Worm (Caenorhabditis elegans) whole organism, L3 larva: ENCODE data around the gene Y50D4B.4.

Source experiments
- R02D3.7 ChIP-seq: fragments of 150-350 bp; optimal IDR thresholded peaks from 2 replicates; lab custom pipeline; 2014; ENCODE audit warnings: missing biosample characterization, missing genetic modification characterization
- ZK546.5 ChIP-seq: sonication (generic microtip); optimal IDR thresholded peaks from 2 replicates; lab custom pipeline; 2017; ENCODE audit warnings: missing biosample characterization, missing genetic modification characterization
- aly-2 ChIP-seq: fragments of 150-350 bp; optimal IDR thresholded peaks from 2 replicates; lab custom pipeline; 2014; ENCODE audit warnings: missing biosample characterization, missing genetic modification characterization
- ama-1 ChIP-seq: fragments of 150-350 bp; optimal IDR thresholded peaks from 2 replicates; lab custom pipeline; 2018
- ceh-9 ChIP-seq: sonication (generic microtip); optimal IDR thresholded peaks from 2 replicates; lab custom pipeline; 2018; ENCODE audit warnings: missing biosample characterization, missing genetic modification characterization
- daf-12 ChIP-seq: fragments of 150-350 bp; optimal IDR thresholded peaks from 2 replicates; lab custom pipeline; 2014; ENCODE audit warnings: missing biosample characterization, missing genetic modification reagents, missing genetic modification characterization
- egl-5 ChIP-seq: fragments of 150-350 bp; optimal IDR thresholded peaks from 2 replicates; lab custom pipeline; 2017; ENCODE audit warnings: missing biosample characterization, missing genetic modification reagents, missing genetic modification characterization, inconsistent platforms
- elt-1 ChIP-seq: fragments of 150-350 bp; optimal IDR thresholded peaks from 2 replicates; lab custom pipeline; 2014; ENCODE audit warnings: missing biosample characterization, missing genetic modification characterization
- elt-2 ChIP-seq: sonication (generic microtip); optimal IDR thresholded peaks from 2 replicates; lab custom pipeline; 2016; ENCODE audit warnings: missing genetic modification reagents, mild to moderate bottlenecking, missing genetic modification characterization, missing compliant biosample characterization
- elt-3 ChIP-seq, 3 experiments: fragments of 150-350 bp in 1 of 3; sonication (generic microtip) in 2 of 3; optimal IDR thresholded peaks; 2 replicates in 2 of 3; 4 replicates in 1 of 3; lab custom pipeline; 2014 to 2017; ENCODE audit warnings: missing biosample characterization in 3 of 3, missing genetic modification characterization in 3 of 3
- eor-1 ChIP-seq, 2 experiments: fragments of 150-350 bp; optimal IDR thresholded peaks; 2 replicates each; lab custom pipeline; 2014 to 2018; ENCODE audit warnings: missing biosample characterization in 2 of 2, missing genetic modification characterization in 2 of 2
- fkh-10 ChIP-seq: sonication (generic microtip); optimal IDR thresholded peaks from 2 replicates; lab custom pipeline; 2017; ENCODE audit warnings: missing biosample characterization, missing genetic modification reagents, missing genetic modification characterization
- lin-15B ChIP-seq: fragments of 150-350 bp; optimal IDR thresholded peaks from 2 replicates; lab custom pipeline; 2014; ENCODE audit warnings: missing biosample characterization, missing genetic modification characterization
- lin-39 ChIP-seq: fragments of 150-350 bp; optimal IDR thresholded peaks from 2 replicates; lab custom pipeline; 2018; ENCODE audit warnings: missing biosample characterization, missing genetic modification reagents, missing genetic modification characterization
- lsy-12 ChIP-seq: sonication (generic microtip); optimal IDR thresholded peaks from 2 replicates; lab custom pipeline; 2016; ENCODE audit warnings: mild to moderate bottlenecking, missing genetic modification characterization, missing compliant biosample characterization
- mdl-1 ChIP-seq: fragments of 150-350 bp; optimal IDR thresholded peaks from 2 replicates; lab custom pipeline; 2014; ENCODE audit warnings: missing biosample characterization, missing genetic modification characterization
- mml-1 ChIP-seq: fragments of 150-350 bp; sonication (generic microtip); optimal IDR thresholded peaks from 3 replicates; lab custom pipeline; 2014; ENCODE audit warnings: missing biosample characterization, missing genetic modification characterization
- nfya-1 ChIP-seq: sonication (generic microtip); optimal IDR thresholded peaks from 2 replicates; lab custom pipeline; 2017; ENCODE audit warnings: missing genetic modification characterization, mild to moderate bottlenecking, missing compliant biosample characterization, antibody characterized with exemption, moderate library complexity; ENCODE audit not compliant: insufficient read depth
- nhr-11 ChIP-seq: fragments of 150-350 bp; optimal IDR thresholded peaks from 2 replicates; lab custom pipeline; 2014; ENCODE audit warnings: missing biosample characterization, missing genetic modification characterization
- nhr-23 ChIP-seq: fragments of 150-350 bp; optimal IDR thresholded peaks from 2 replicates; lab custom pipeline; 2014; ENCODE audit warnings: missing biosample characterization, missing genetic modification reagents, missing genetic modification characterization
- nhr-237 ChIP-seq: fragments of 150-350 bp; optimal IDR thresholded peaks from 2 replicates; lab custom pipeline; 2014; ENCODE audit warnings: missing biosample characterization, missing genetic modification characterization
- nhr-28 ChIP-seq: fragments of 150-350 bp; optimal IDR thresholded peaks from 2 replicates; lab custom pipeline; 2014; ENCODE audit warnings: missing biosample characterization, missing genetic modification characterization
- nhr-67 ChIP-seq: fragments of 150-350 bp; optimal IDR thresholded peaks from 2 replicates; lab custom pipeline; 2014; ENCODE audit warnings: missing biosample characterization, missing genetic modification characterization
- nhr-76 ChIP-seq: fragments of 150-350 bp; sonication (generic microtip); optimal IDR thresholded peaks from 5 replicates; lab custom pipeline; 2014; ENCODE audit warnings: missing biosample characterization, missing genetic modification characterization
- pqm-1 ChIP-seq: fragments of 150-350 bp; optimal IDR thresholded peaks from 2 replicates; lab custom pipeline; 2017; ENCODE audit warnings: missing biosample characterization, missing genetic modification characterization, inconsistent platforms
- sea-2 ChIP-seq: fragments of 150-350 bp; sonication (generic microtip); optimal IDR thresholded peaks from 4 replicates; lab custom pipeline; 2014; ENCODE audit warnings: missing biosample characterization, missing genetic modification reagents, missing genetic modification characterization
- skn-1 ChIP-seq: fragments of 150-350 bp; optimal IDR thresholded peaks from 2 replicates; lab custom pipeline; 2014; ENCODE audit warnings: missing biosample characterization, missing genetic modification characterization
- snpc-4 ChIP-seq: fragments of 150-350 bp; optimal IDR thresholded peaks from 2 replicates; lab custom pipeline; 2014; ENCODE audit warnings: missing biosample characterization, missing genetic modification characterization
- tbx-2 ChIP-seq: sonication (generic microtip); optimal IDR thresholded peaks from 2 replicates; lab custom pipeline; 2016; ENCODE audit warnings: mild to moderate bottlenecking, missing genetic modification characterization, missing compliant biosample characterization
- unc-39 ChIP-seq: sonication (generic microtip); optimal IDR thresholded peaks from 4 replicates; lab custom pipeline; 2017; ENCODE audit warnings: missing biosample characterization, missing genetic modification characterization
- unc-62 ChIP-seq: fragments of 150-350 bp; sonication (generic microtip); optimal IDR thresholded peaks from 4 replicates; lab custom pipeline; 2014; ENCODE audit warnings: missing biosample characterization, missing genetic modification reagents, missing genetic modification characterization
- zag-1 ChIP-seq: fragments of 150-350 bp; optimal IDR thresholded peaks from 2 replicates; lab custom pipeline; 2014; ENCODE audit warnings: missing biosample characterization, missing genetic modification characterization
- ztf-4 ChIP-seq: fragments of 150-350 bp; optimal IDR thresholded peaks from 2 replicates; lab custom pipeline; 2014; ENCODE audit warnings: missing biosample characterization, missing genetic modification characterization

Gene Y50D4B.4

DNA sequence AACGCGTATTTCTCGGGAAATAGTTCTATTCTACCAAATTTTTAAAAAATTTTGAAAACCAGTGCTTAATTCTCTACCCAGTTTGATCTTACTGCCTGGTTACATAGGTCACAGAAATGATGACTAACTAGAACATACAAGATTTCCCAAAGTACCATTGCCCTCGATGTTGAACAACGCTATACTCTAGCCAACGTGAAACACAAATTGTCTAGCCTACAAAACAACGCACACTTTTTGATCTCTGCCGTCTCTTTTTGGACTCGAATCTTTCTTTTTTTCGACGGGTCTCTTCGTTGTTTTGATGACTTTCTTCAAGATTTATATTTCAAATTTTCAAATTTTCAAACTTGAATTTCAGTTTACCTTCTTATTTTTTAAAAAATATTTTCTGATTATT lies 7.8 kb downstream of the Y50D4B.4 start, which contains the start of gene Y50D4B.2:
TSS of gene Y50D4B.2 (plus strand) at position 301 of the 400 bp plus-strand sequence.
- TF ChIP-seq lsy-12, result no peak
- no peak for TF ChIP-seq lin-15B (tag; lab: Kevin White, UChicago)
- TF ChIP-seq ama-1 (lab: Kevin White, UChicago), result no peak
- TF ChIP-seq snpc-4 (tag; lab: Kevin White, UChicago), result no peak
- TF ChIP-seq ZK546.5 (tag; lab: Kevin White, UChicago), result no peak
- TF ChIP-seq unc-62 (GFP tag; lab: Kevin White, UChicago), result no peak
- no peak for TF ChIP-seq sea-2 (GFP tag; lab: Kevin White, UChicago)

DNA sequence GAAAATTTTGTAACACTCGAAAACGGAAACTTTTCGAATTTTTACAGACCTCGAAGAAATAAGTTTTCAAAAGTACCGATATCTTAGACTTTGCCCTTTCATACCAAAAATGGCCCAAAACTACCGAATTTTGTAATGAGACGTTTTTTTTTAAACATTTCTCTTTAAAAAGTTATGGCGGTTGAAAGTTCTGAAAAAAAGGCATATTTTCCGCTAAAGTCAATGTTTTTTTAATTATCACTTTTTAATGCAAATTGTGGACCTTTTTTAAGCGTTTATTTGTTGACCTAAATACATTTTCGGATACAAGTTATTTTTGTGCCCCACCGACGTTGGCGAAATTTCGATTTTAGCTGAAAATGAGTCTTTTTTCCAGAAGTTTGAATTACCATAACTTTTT lies 10.1 kb downstream of the Y50D4B.4 start:
- TF ChIP-seq sea-2 (GFP tag; lab: Kevin White, UChicago) (no peak), egl-5 (tag; lab: Kevin White, UChicago) (no peak), nhr-67 (tag; lab: Kevin White, UChicago) (no peak), ztf-4 (tag; lab: Kevin White, UChicago) (no peak), elt-3 (tag; optimal IDR thresholded peaks at IDR 0.05; lab: Kevin White, UChicago) (no peak), snpc-4 (tag; lab: Kevin White, UChicago) (no peak), mml-1 (tag; lab: Kevin White, UChicago) (no peak), nhr-11 (tag; lab: Kevin White, UChicago) (no peak), daf-12 (tag; lab: Kevin White, UChicago) (no peak), skn-1 (tag; lab: Kevin White, UChicago) (no peak), R02D3.7 (no peak)
- TF ChIP-seq, all 47 proteins: peak for 0

DNA sequence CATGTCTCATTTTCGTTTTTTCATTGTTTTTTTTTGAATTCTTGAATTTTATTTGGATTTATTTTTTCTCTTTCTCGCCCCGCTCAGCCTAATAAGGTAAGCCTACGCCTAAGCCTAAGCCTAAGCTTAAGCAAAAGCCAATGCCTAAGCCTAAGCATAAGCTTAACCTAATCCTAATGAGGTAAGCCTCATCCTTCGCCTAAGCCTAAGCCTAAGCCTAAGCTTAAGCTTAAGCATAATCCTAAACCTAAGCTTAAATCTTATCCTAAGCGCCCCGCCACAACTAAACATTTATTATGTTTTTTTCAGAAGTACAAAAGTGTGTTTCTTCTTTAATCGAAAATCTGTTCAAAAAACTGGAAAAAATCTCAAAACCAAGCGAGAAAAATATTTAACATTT lies 19.7 kb downstream of the Y50D4B.4 start:
- TF ChIP-seq pqm-1 (tag; lab: Kevin White, UChicago) (no peak), tbx-2 (no peak), elt-2 (tag; lab: Kevin White, UChicago) (no peak), snpc-4 (tag; lab: Kevin White, UChicago) (no peak), nhr-76 (no peak)
- TF ChIP-seq, all 47 proteins: peak for 0

DNA sequence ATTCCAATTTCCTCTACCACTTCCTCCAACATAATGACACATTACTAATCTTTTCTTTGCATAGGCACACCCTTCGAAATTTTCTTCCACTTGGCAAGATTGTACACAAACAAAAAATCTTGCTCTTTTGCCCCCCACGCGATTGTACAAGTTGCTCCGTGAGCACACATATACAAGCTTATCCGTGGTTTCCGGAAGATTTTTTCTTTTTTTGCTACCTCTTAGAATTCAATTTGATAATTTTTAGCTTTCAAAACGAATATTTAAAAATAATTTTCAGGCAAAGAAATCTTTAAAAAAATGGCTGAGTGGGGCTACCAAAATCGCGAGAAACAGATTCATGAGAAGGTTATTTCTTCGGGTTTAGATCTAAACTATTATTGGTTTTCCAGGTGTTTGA lies 20.2 kb downstream of the Y50D4B.4 start, which contains the start of gene Y50D4B.1:
TSS of gene Y50D4B.1 (plus strand) at position 301 of the 400 bp plus-strand sequence.
- no peak for TF ChIP-seq unc-62 (GFP tag; lab: Kevin White, UChicago)
- TF ChIP-seq nhr-28, result no peak
- no peak for TF ChIP-seq lsy-12
- no peak for TF ChIP-seq skn-1 (tag; lab: Kevin White, UChicago)
- no peak for TF ChIP-seq snpc-4 (tag; lab: Kevin White, UChicago)
- TF ChIP-seq eor-1 (tag; optimal IDR thresholded peaks at IDR 0.05; lab: Kevin White, UChicago), result no peak
- no peak for TF ChIP-seq unc-39 (tag; lab: Kevin White, UChicago)
- no peak for TF ChIP-seq pqm-1 (tag; lab: Kevin White, UChicago)
- no peak for TF ChIP-seq lin-39 (tag; lab: Kevin White, UChicago)
- no peak for TF ChIP-seq sea-2 (GFP tag; lab: Kevin White, UChicago)
- no peak for TF ChIP-seq nhr-67 (tag; lab: Kevin White, UChicago)
- TF ChIP-seq elt-1 (tag; lab: Kevin White, UChicago), result no peak
- no peak for TF ChIP-seq zag-1
- no peak for TF ChIP-seq ztf-4 (tag; lab: Kevin White, UChicago)
- TF ChIP-seq nhr-23 (tag; lab: Kevin White, UChicago), result no peak
- no peak for TF ChIP-seq aly-2 (tag; lab: Kevin White, UChicago)
- no peak for TF ChIP-seq elt-3 (tag; optimal IDR thresholded peaks at IDR 0.05; lab: Kevin White, UChicago)
- no peak for TF ChIP-seq nfya-1 (tag; lab: Kevin White, UChicago)
- TF ChIP-seq fkh-10 (GFP tag; lab: Kevin White, UChicago), result no peak

DNA sequence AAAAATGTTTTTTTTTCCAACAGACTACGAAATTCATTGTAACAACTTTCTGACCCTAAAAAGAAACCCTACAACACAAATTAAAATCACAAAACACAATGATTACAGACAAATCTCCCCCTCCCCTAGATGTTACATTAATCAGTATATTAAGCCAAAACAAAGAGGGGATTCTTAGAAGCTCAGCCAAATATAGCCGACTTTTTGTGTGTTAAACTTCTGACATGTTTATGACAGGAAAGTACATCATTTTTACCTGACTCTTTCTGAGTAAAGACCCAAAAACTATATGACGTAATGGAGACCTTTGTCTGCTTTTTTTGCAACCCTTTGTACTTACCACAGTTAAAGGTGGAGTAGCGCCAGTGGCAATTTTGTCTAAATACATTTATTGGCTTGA lies 27.6 kb downstream of the Y50D4B.4 start:
- TF ChIP-seq nhr-76 (no peak), elt-3 (tag; optimal IDR thresholded peaks at IDR 0.05; lab: Kevin White, UChicago) (no peak), unc-62 (GFP tag; lab: Kevin White, UChicago) (no peak), nhr-237 (no peak), ceh-9 (tag; lab: Kevin White, UChicago) (no peak), mml-1 (tag; lab: Kevin White, UChicago) (no peak), elt-1 (tag; lab: Kevin White, UChicago) (no peak), pqm-1 (tag; lab: Kevin White, UChicago) (no peak), mdl-1 (tag; lab: Kevin White, UChicago) (no peak), ama-1 (lab: Kevin White, UChicago) (no peak)
- TF ChIP-seq, all 47 proteins: peak for 0
